Fruit fly (Drosophila melanogaster) whole organism, embryonic: Measurements from ENCODE around the gene CG32712.

Experiments
- BEAF-32 ChIP-seq: fragments of 200-800 bp; sonication (Bioruptor generic); optimal IDR thresholded peaks from 3 replicates; lab custom pipeline; 2017; ENCODE audit warnings: missing biosample characterization, missing genetic modification characterization, mild to moderate bottlenecking, moderate library complexity, missing genetic modification reagents
- Bgb ChIP-seq: fragments of 200-800 bp; sonication (Bioruptor generic); IDR thresholded peaks from 2 replicates; pipeline ENCODE4 v1.3.6; 2022; ENCODE audit warnings: missing biosample characterization, missing genetic modification characterization; ENCODE audit not compliant: partially characterized antibody
- Blimp-1 ChIP-seq: fragments of 200-800 bp; sonication (Bioruptor generic); optimal IDR thresholded peaks from 3 replicates; lab custom pipeline; 2018; ENCODE audit warnings: missing biosample characterization, missing genetic modification characterization, mild to moderate bottlenecking, moderate library complexity, missing genetic modification reagents
- CG11093 ChIP-seq: fragments of 200-800 bp; sonication (Bioruptor generic); IDR thresholded peaks from 3 replicates; pipeline ENCODE4 v1.3.6; 2022; ENCODE audit warnings: missing biosample characterization, missing genetic modification characterization
- CG12391 ChIP-seq: fragments of 200-800 bp; sonication (Bioruptor generic); optimal IDR thresholded peaks from 3 replicates; lab custom pipeline; 2018; ENCODE audit warnings: missing biosample characterization, mild to moderate bottlenecking, missing genetic modification characterization, moderate library complexity
- CG14667 ChIP-seq: fragments of 200-800 bp; sonication (Bioruptor generic); IDR thresholded peaks from 2 replicates; pipeline ENCODE4 v1.3.6; 2022; ENCODE audit warnings: missing biosample characterization, missing genetic modification characterization
- CG15601 ChIP-seq: fragments of 200-800 bp; sonication (Bioruptor generic); optimal IDR thresholded peaks from 3 replicates; lab custom pipeline; 2019; ENCODE audit warnings: missing biosample characterization, mild to moderate bottlenecking, missing genetic modification characterization, moderate library complexity
- CG16813 ChIP-seq: fragments of 200-800 bp; sonication (Bioruptor generic); IDR thresholded peaks from 3 replicates; pipeline ENCODE4 v1.3.6; 2022; ENCODE audit warnings: missing biosample characterization, missing genetic modification characterization; ENCODE audit not compliant: partially characterized antibody
- CG17328 ChIP-seq: fragments of 200-800 bp; sonication (Bioruptor generic); IDR thresholded peaks from 2 replicates; pipeline ENCODE4 v1.3.6; 2022; ENCODE audit warnings: missing biosample characterization, missing genetic modification characterization
- CG17359 ChIP-seq: fragments of 200-800 bp; sonication (Bioruptor generic); optimal IDR thresholded peaks from 3 replicates; lab custom pipeline; 2018; ENCODE audit warnings: missing biosample characterization, mild to moderate bottlenecking, missing genetic modification characterization, moderate library complexity
- CG17385 ChIP-seq: fragments of 200-800 bp; sonication (Bioruptor generic); optimal IDR thresholded peaks from 3 replicates; lab custom pipeline; 2018; ENCODE audit warnings: missing biosample characterization, mild to moderate bottlenecking, missing genetic modification characterization
- CG1832 ChIP-seq: fragments of 200-800 bp; sonication (Bioruptor generic); optimal IDR thresholded peaks from 2 replicates; lab custom pipeline; 2017; ENCODE audit warnings: missing biosample characterization, mild to moderate bottlenecking, missing genetic modification characterization, inconsistent platforms
- CG18476 ChIP-seq: fragments of 200-800 bp; sonication (Bioruptor generic); optimal IDR thresholded peaks from 2 replicates; lab custom pipeline; 2016; ENCODE audit warnings: missing biosample characterization, mild to moderate bottlenecking, missing genetic modification characterization
- CG31224 ChIP-seq: fragments of 200-800 bp; sonication (Bioruptor generic); IDR thresholded peaks from 2 replicates; pipeline ENCODE4 v1.3.6; 2022; ENCODE audit warnings: missing biosample characterization, missing genetic modification characterization
- CG4820 ChIP-seq: fragments of 200-800 bp; sonication (Bioruptor generic); optimal IDR thresholded peaks from 3 replicates; lab custom pipeline; 2016; ENCODE audit warnings: missing biosample characterization, missing genetic modification characterization
- CG6272 ChIP-seq: fragments of 200-800 bp; sonication (Bioruptor generic); IDR thresholded peaks from 2 replicates; pipeline ENCODE4 v1.3.6; 2022; ENCODE audit warnings: missing biosample characterization, missing genetic modification characterization
- CG7271 ChIP-seq: fragments of 200-800 bp; sonication (Bioruptor generic); optimal IDR thresholded peaks from 2 replicates; lab custom pipeline; 2018; ENCODE audit warnings: missing biosample characterization, mild to moderate bottlenecking, missing genetic modification characterization, moderate library complexity
- CG7745 ChIP-seq: fragments of 200-800 bp; sonication (Bioruptor generic); optimal IDR thresholded peaks from 2 replicates; lab custom pipeline; 2018; ENCODE audit warnings: missing biosample characterization, mild to moderate bottlenecking, missing genetic modification characterization, moderate library complexity
- CG7786 ChIP-seq: fragments of 200-800 bp; sonication (Bioruptor generic); optimal IDR thresholded peaks from 2 replicates; lab custom pipeline; 2016; ENCODE audit warnings: missing biosample characterization, missing genetic modification characterization
- CTCF ChIP-seq: fragments of 200-800 bp; sonication (Bioruptor generic); optimal IDR thresholded peaks from 2 replicates; lab custom pipeline; 2017; ENCODE audit warnings: missing biosample characterization, mild to moderate bottlenecking, missing genetic modification characterization, moderate library complexity
- Chrac-16 ChIP-seq: fragments of 200-800 bp; sonication (Bioruptor generic); optimal IDR thresholded peaks from 3 replicates; lab custom pipeline; 2016; ENCODE audit warnings: missing biosample characterization, missing genetic modification characterization
- Dll ChIP-seq: fragments of 200-800 bp; sonication (Bioruptor generic); IDR thresholded peaks from 4 replicates; pipeline ENCODE4 v1.3.6; 2022; ENCODE audit warnings: missing biosample characterization, missing genetic modification characterization; ENCODE audit not compliant: partially characterized antibody
- Dref ChIP-seq: fragments of 200-800 bp; sonication (Bioruptor generic); IDR thresholded peaks from 2 replicates; pipeline ENCODE4 v1.3.6; 2022; ENCODE audit warnings: missing biosample characterization, missing genetic modification characterization
- Ets65A ChIP-seq: fragments of 200-800 bp; sonication (Bioruptor generic); peaks from one replicate; lab custom pipeline; 2016; ENCODE audit warnings: missing biosample characterization, missing genetic modification characterization
- HLH4C ChIP-seq: fragments of 200-800 bp; sonication (Bioruptor generic); IDR thresholded peaks from 3 replicates; pipeline ENCODE4 v1.3.6; 2022; ENCODE audit warnings: missing biosample characterization, missing genetic modification characterization; ENCODE audit not compliant: partially characterized antibody
- Lim3 ChIP-seq: fragments of 200-800 bp; sonication (Bioruptor generic); IDR thresholded peaks from 2 replicates; pipeline ENCODE4 v1.3.6; 2022; ENCODE audit warnings: missing biosample characterization, missing genetic modification characterization
- Optix ChIP-seq: fragments of 200-800 bp; sonication (Bioruptor generic); IDR thresholded peaks from 3 replicates; pipeline ENCODE4 v1.3.6; 2022; ENCODE audit warnings: missing biosample characterization, missing genetic modification characterization
- Sry-δ ChIP-seq: fragments of 200-800 bp; sonication (Bioruptor generic); optimal IDR thresholded peaks from 2 replicates; lab custom pipeline; 2016; ENCODE audit warnings: missing biosample characterization, missing genetic modification characterization
- Xbp1 ChIP-seq: fragments of 200-800 bp; sonication (Bioruptor generic); optimal IDR thresholded peaks from 3 replicates; lab custom pipeline; 2016; ENCODE audit warnings: missing biosample characterization, mild to moderate bottlenecking, missing genetic modification characterization
- Xrp1 ChIP-seq: fragments of 200-800 bp; sonication (Bioruptor generic); IDR thresholded peaks from 2 replicates; pipeline ENCODE4 v1.3.6; 2022; ENCODE audit warnings: missing biosample characterization, missing genetic modification characterization
- ara ChIP-seq: fragments of 200-800 bp; sonication (Bioruptor generic); IDR thresholded peaks from 2 replicates; pipeline ENCODE4 v1.3.6; 2022; ENCODE audit warnings: missing biosample characterization, missing genetic modification characterization
- ase ChIP-seq: fragments of 200-800 bp; sonication (Bioruptor generic); IDR thresholded peaks from 3 replicates; pipeline ENCODE4 v1.3.6; 2022; ENCODE audit warnings: missing biosample characterization, missing genetic modification characterization
- cad ChIP-seq: fragments of >200 bp; optimal IDR thresholded peaks from 2 replicates; lab custom pipeline; 2017; ENCODE audit warnings: missing biosample characterization, missing genetic modification characterization
- crol ChIP-seq: fragments of 200-800 bp; sonication (Bioruptor generic); IDR thresholded peaks from 2 replicates; pipeline ENCODE4 v1.3.6; 2022; ENCODE audit warnings: missing biosample characterization, missing genetic modification characterization
- dm ChIP-seq: fragments of 200-800 bp; sonication (Bioruptor generic); optimal IDR thresholded peaks from 3 replicates; lab custom pipeline; 2016; ENCODE audit warnings: missing biosample characterization, missing genetic modification characterization
- dmrt11E ChIP-seq: fragments of 200-800 bp; sonication (Bioruptor generic); optimal IDR thresholded peaks from 3 replicates; lab custom pipeline; 2018; ENCODE audit warnings: missing biosample characterization, mild to moderate bottlenecking, missing genetic modification characterization, moderate library complexity
- gsb-n ChIP-seq: fragments of 200-800 bp; sonication (Bioruptor generic); optimal IDR thresholded peaks from 3 replicates; lab custom pipeline; 2018; ENCODE audit warnings: missing biosample characterization, mild to moderate bottlenecking, missing genetic modification characterization
- ind ChIP-seq: fragments of 200-800 bp; sonication (Bioruptor generic); optimal IDR thresholded peaks from 3 replicates; lab custom pipeline; 2016; ENCODE audit warnings: missing biosample characterization, missing genetic modification characterization
- jing ChIP-seq: fragments of 200-800 bp; sonication (Bioruptor generic); optimal IDR thresholded peaks from 2 replicates; lab custom pipeline; 2018; ENCODE audit warnings: missing biosample characterization, mild to moderate bottlenecking, missing genetic modification characterization
- mam ChIP-seq: fragments of 200-800 bp; sonication (Bioruptor generic); optimal IDR thresholded peaks from 3 replicates; lab custom pipeline; 2016; ENCODE audit warnings: missing biosample characterization, missing genetic modification characterization
- p53 ChIP-seq: fragments of 200-800 bp; sonication (Bioruptor generic); optimal IDR thresholded peaks from 2 replicates; lab custom pipeline; 2016; ENCODE audit warnings: missing biosample characterization, missing genetic modification characterization
- pho ChIP-seq: fragments of 200-800 bp; sonication (Bioruptor generic); optimal IDR thresholded peaks from 2 replicates; lab custom pipeline; 2016; ENCODE audit warnings: missing biosample characterization, missing genetic modification characterization
- ro ChIP-seq: fragments of 200-800 bp; sonication (Bioruptor generic); IDR thresholded peaks from 2 replicates; pipeline ENCODE4 v1.3.6; 2022; ENCODE audit warnings: missing biosample characterization, missing genetic modification characterization
- row ChIP-seq: fragments of 200-800 bp; sonication (Bioruptor generic); IDR thresholded peaks from 3 replicates; pipeline ENCODE4 v1.3.6; 2022; ENCODE audit warnings: missing biosample characterization, missing genetic modification characterization
- sens ChIP-seq: fragments of 200-800 bp; sonication (Bioruptor generic); peaks from one replicate; lab custom pipeline; 2016; ENCODE audit warnings: missing biosample characterization, missing genetic modification characterization
- slp2 ChIP-seq: fragments of 200-800 bp; sonication (Bioruptor generic); optimal IDR thresholded peaks from 2 replicates; lab custom pipeline; 2016; ENCODE audit warnings: missing biosample characterization, missing genetic modification characterization
- so ChIP-seq: fragments of 200-800 bp; sonication (Bioruptor generic); IDR thresholded peaks from 3 replicates; pipeline ENCODE4 v1.3.6; 2022; ENCODE audit warnings: missing biosample characterization, missing genetic modification characterization
- stc ChIP-seq: fragments of 200-800 bp; sonication (Bioruptor generic); IDR thresholded peaks from 2 replicates; pipeline ENCODE4 v1.3.6; 2022; ENCODE audit warnings: missing biosample characterization, missing genetic modification characterization
- tx ChIP-seq: fragments of 200-800 bp; sonication (Bioruptor generic); optimal IDR thresholded peaks from 2 replicates; lab custom pipeline; 2016; ENCODE audit warnings: missing biosample characterization, missing genetic modification characterization
- wek ChIP-seq: fragments of 200-800 bp; sonication (Bioruptor generic); optimal IDR thresholded peaks from 3 replicates; lab custom pipeline; 2018; ENCODE audit warnings: missing biosample characterization, mild to moderate bottlenecking, missing genetic modification characterization, moderate library complexity

The CG32712 gene

DNA sequence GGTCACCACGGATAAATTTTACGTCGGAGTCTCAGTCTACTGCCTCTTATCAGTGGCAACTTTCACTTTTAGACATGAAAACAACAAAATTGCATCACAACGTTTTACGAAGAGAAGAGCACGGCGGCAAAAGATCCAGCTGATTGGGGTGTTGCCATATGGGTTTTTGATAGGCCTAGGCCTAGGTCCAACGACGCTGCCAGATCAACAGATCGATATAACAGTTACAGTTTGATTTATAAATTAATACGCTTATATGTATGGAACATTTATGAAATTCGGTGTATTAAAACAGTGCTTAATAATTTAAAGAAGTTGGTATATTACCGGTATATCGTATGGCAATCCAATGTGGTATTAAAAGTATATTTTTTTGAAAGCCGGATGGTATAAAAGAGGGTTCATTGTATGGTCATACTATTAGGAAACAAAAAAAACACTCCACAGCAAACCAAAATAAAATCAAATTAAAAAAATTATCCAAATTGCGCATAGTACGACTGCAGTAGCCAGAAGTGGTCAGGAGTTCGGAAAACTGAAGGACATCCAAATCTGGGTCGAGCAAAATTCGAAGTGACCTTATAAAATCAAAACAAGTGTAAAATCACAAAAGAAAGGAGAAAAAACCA, 3.2 kb upstream of the CG32712 start, which contains the start of gene CG1440 (continued):
- TF ChIP-seq CG7786 (GFP tag; lab: Kevin White, UChicago) (peak; percentile 11), p53 (no peak), CG15601 (tag; lab: Kevin White, UChicago) (peak; percentile 29), CG18476 (peak; percentile 9), Dll (GFP tag; lab: Robert Waterston, UW) (peak; percentile 3; the same call in 1 of the 4 replicates), slp2 (GFP tag; lab: Kevin White, UChicago) (no peak), ro (GFP tag; lab: Robert Waterston, UW) (no peak), Lim3 (GFP tag; lab: Robert Waterston, UW) (no peak), CG14667 (GFP tag; lab: Robert Waterston, UW) (no peak)
- TF ChIP-seq, all 482 proteins: peak for 93

DNA sequence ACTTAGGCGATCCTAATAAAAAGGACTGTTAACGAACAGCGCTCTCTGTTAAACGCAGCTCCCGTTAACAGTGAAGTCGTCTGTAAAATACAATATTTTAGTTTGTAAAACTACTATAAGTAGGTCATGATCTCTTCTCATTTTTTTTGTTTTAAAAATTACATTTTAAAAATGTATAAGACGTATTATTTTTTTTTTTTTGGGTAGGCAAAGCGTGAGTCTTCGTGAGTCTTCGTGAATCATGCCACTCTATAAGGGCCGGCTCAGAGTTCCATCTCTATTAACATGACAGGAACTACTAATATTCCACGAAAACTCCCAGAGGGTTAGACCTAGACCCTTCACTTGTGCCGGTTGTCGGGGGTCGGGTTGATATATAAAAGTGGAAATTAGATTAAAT, 11.0 kb downstream of the CG32712 start:
- no peak for TF ChIP-seq CG31224 (GFP tag; lab: Robert Waterston, UW)
- no peak for TF ChIP-seq CG4820 (GFP tag; lab: Kevin White, UChicago)
- no peak for TF ChIP-seq Chrac-16 (GFP tag; lab: Kevin White, UChicago)
- no peak for TF ChIP-seq CG17385 (GFP tag; lab: Kevin White, UChicago)
- no peak for TF ChIP-seq CG17359 (tag; lab: Kevin White, UChicago)
- TF ChIP-seq so (GFP tag; lab: Robert Waterston, UW): no peak
- TF ChIP-seq dm: no peak
- TF ChIP-seq Xrp1 (GFP tag; lab: Robert Waterston, UW): no peak
- TF ChIP-seq CG7745: no peak
- TF ChIP-seq Dref (GFP tag; lab: Robert Waterston, UW): no peak
- TF ChIP-seq Optix (GFP tag; lab: Robert Waterston, UW): no peak
- peak; percentile 36; the same call in 1 of the 3 replicates for TF ChIP-seq row
- no peak for TF ChIP-seq Ets65A (GFP tag; lab: Kevin White, UChicago)
- TF ChIP-seq crol (GFP tag; lab: Robert Waterston, UW): no peak
- TF ChIP-seq ind (GFP tag; lab: Kevin White, UChicago): no peak
- TF ChIP-seq CTCF: no peak
- no peak for TF ChIP-seq CG11093 (GFP tag; lab: Robert Waterston, UW)
- TF ChIP-seq CG17328 (GFP tag; lab: Robert Waterston, UW): no peak
- TF ChIP-seq CG16813 (GFP tag; lab: Robert Waterston, UW): 0 out of 3 replicates have a peak, but pooled peaks have one; percentile 12
- TF ChIP-seq tx (GFP tag; lab: Kevin White, UChicago): no peak
- TF ChIP-seq wek (GFP tag; lab: Kevin White, UChicago): no peak
- TF ChIP-seq pho (GFP tag; lab: Kevin White, UChicago): no peak
- TF ChIP-seq Sry-δ: peak; percentile 31
- no peak for TF ChIP-seq mam
- no peak for TF ChIP-seq Xbp1 (GFP tag; lab: Kevin White, UChicago)
- no peak for TF ChIP-seq dmrt11E
- no peak for TF ChIP-seq stc (GFP tag; lab: Robert Waterston, UW)
- TF ChIP-seq CG7271 (tag; lab: Kevin White, UChicago): no peak
- TF ChIP-seq sens (GFP tag; lab: Kevin White, UChicago): no peak
- no peak for TF ChIP-seq Blimp-1 (GFP tag; lab: Kevin White, UChicago)
- no peak for TF ChIP-seq jing (GFP tag; lab: Kevin White, UChicago)
- TF ChIP-seq Bgb: 0 out of 2 replicates have a peak, but pooled peaks have one; percentile 8
- TF ChIP-seq ara (GFP tag; lab: Robert Waterston, UW): no peak
- TF ChIP-seq BEAF-32 (GFP tag; lab: Kevin White, UChicago): peak; percentile 49
- TF ChIP-seq CG12391 (tag; lab: Kevin White, UChicago): no peak
- no peak for TF ChIP-seq gsb-n (tag; lab: Kevin White, UChicago)
- TF ChIP-seq CG1832 (GFP tag; lab: Kevin White, UChicago): no peak
- no peak for TF ChIP-seq CG6272 (GFP tag; lab: Robert Waterston, UW)
- TF ChIP-seq ase (GFP tag; lab: Robert Waterston, UW): no peak
- peak; percentile 62; the same call in 2 of the 4 replicates for TF ChIP-seq Dll (GFP tag; lab: Robert Waterston, UW)
- TF ChIP-seq cad (GFP tag; lab: Kevin White, UChicago): no peak
- no peak for TF ChIP-seq HLH4C
